Worm (Caenorhabditis elegans): ENCODE results near the gene cox-15.

ce11 chrII:11224045-11224481, 10.7 kb downstream of the cox-15 start:
- TF ChIP-seq ztf-11 (tag; optimal IDR thresholded peaks at IDR 0.05) (no peak), arid-1 (GFP tag; conservative IDR thresholded peaks at IDR 0.05) (0 out of 2 replicates have a peak, but pooled peaks have one; percentile 51), nhr-237 (tag; optimal IDR thresholded peaks at IDR 0.05) (peak; percentile 34), zip-2 (tag; optimal IDR thresholded peaks at IDR 0.05) (peak; percentile 25), Y105C5A.15 (GFP tag; IDR thresholded peaks at IDR 0.05) (no peak), mdt-29 (GFP tag; IDR thresholded peaks at IDR 0.05) (0 out of 2 replicates have a peak, but pooled peaks have one; percentile 16), nhr-76 (tag; optimal IDR thresholded peaks at IDR 0.05) (no peak), dmd-9 (GFP tag; IDR thresholded peaks at IDR 0.05) (no peak), zag-1 (tag; optimal IDR thresholded peaks at IDR 0.05) (no peak), jun-1 (tag; optimal IDR thresholded peaks at IDR 0.05) (no peak)

All from whole organism, L4 larva.